Fruit fly (Drosophila melanogaster) Kc167 (cell line): Measurements from ENCODE around the gene inaE.

Experiments
- Myc ChIP-seq: fragments of >200 bp; optimal IDR thresholded peaks from 2 replicates; lab custom pipeline; 2017; ENCODE audit warnings: missing external identifiers
- Sin3A ChIP-seq: fragments of >200 bp; optimal IDR thresholded peaks from 2 replicates; lab custom pipeline; 2018; ENCODE audit warnings: missing external identifiers
- h ChIP-seq: fragments of >200 bp; optimal IDR thresholded peaks from 3 replicates; lab custom pipeline; 2018; ENCODE audit warnings: missing external identifiers
- psq ChIP-seq: fragments of >200 bp; optimal IDR thresholded peaks from 2 replicates; lab custom pipeline; 2017; ENCODE audit warnings: missing external identifiers
- ttk ChIP-seq: sonication (Bioruptor generic); optimal IDR thresholded peaks from 2 replicates; lab custom pipeline; 2017; ENCODE audit warnings: missing external identifiers

DNA sequence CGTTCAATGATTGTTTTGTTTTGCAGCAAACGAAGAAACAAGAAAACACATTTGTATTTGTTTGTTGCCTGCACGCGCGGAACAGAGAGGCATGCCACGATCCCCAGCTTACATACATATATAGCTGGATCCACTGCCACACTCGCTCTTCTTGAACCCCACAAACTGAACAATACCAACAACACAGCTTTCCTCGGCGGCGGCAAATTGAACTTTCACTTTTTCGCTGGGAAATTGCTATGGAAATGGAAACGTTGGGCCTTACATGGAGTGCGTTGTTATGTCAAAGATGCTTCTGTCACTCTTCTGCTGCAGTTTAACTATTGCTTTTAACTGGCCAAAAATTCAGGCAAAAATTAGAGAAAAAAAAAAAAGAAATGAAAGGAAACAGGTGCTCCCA, 36.2 kb downstream of the inaE start:
- no peak for TF ChIP-seq ttk (lab: Kevin White, UChicago)
- TF ChIP-seq Myc (lab: Kevin White, UChicago) = no peak
- no peak for TF ChIP-seq h (lab: Kevin White, UChicago)
- TF ChIP-seq Sin3A (lab: Kevin White, UChicago) = no peak
- TF ChIP-seq psq = no peak
